Fruit fly (Drosophila melanogaster) whole organism, adult: ENCODE results near the gene Antp.

Experiments used
- CG11617 ChIP-seq: fragments of 200-800 bp; sonication (Bioruptor generic); optimal IDR thresholded peaks from 2 replicates; lab custom pipeline; 2017; ENCODE audit warnings: mild to moderate bottlenecking, missing biosample characterization, missing genetic modification reagents, missing genetic modification characterization
- CG14711 ChIP-seq: fragments of 200-800 bp; sonication (Bioruptor generic); optimal IDR thresholded peaks from 2 replicates; lab custom pipeline; 2018; ENCODE audit warnings: missing biosample characterization, mild to moderate bottlenecking, missing genetic modification characterization, moderate library complexity
- CG1620 ChIP-seq: fragments of 200-800 bp; sonication (Bioruptor generic); optimal IDR thresholded peaks from 2 replicates; lab custom pipeline; 2016; ENCODE audit warnings: missing biosample characterization, missing genetic modification characterization
- CG33017 ChIP-seq: fragments of 200-800 bp; sonication (Bioruptor generic); optimal IDR thresholded peaks from 2 replicates; lab custom pipeline; 2018; ENCODE audit warnings: missing biosample characterization, mild to moderate bottlenecking, missing genetic modification characterization, moderate library complexity
- CG5204 ChIP-seq: fragments of 200-800 bp; sonication (Bioruptor generic); optimal IDR thresholded peaks from 2 replicates; lab custom pipeline; 2016; ENCODE audit warnings: missing biosample characterization, missing genetic modification characterization
- CG7045 ChIP-seq: fragments of 200-800 bp; sonication (Bioruptor generic); optimal IDR thresholded peaks from 2 replicates; lab custom pipeline; 2017; ENCODE audit warnings: missing biosample characterization, mild to moderate bottlenecking, missing genetic modification characterization
- CG7101 ChIP-seq: fragments of 200-800 bp; sonication (Bioruptor generic); optimal IDR thresholded peaks from 2 replicates; lab custom pipeline; 2018; ENCODE audit warnings: missing biosample characterization, mild to moderate bottlenecking, missing genetic modification characterization, moderate library complexity
- Clk ChIP-seq: fragments of 200-800 bp; sonication (Bioruptor generic); optimal IDR thresholded peaks from 2 replicates; lab custom pipeline; 2017; ENCODE audit warnings: missing biosample characterization, missing genetic modification characterization
- Crg-1 ChIP-seq: fragments of 200-800 bp; sonication (Bioruptor generic); optimal IDR thresholded peaks from 2 replicates; lab custom pipeline; 2016; ENCODE audit warnings: missing biosample characterization, missing genetic modification characterization
- Hr96 ChIP-seq: fragments of 200-800 bp; sonication (Bioruptor generic); optimal IDR thresholded peaks from 2 replicates; lab custom pipeline; 2016; ENCODE audit warnings: missing biosample characterization, missing genetic modification characterization
- Mnt ChIP-seq: fragments of 200-800 bp; sonication (Bioruptor generic); optimal IDR thresholded peaks from 2 replicates; lab custom pipeline; 2016; ENCODE audit warnings: missing biosample characterization, mild to moderate bottlenecking, missing genetic modification characterization
- bab1 ChIP-seq: fragments of 200-800 bp; sonication (Bioruptor generic); optimal IDR thresholded peaks from 3 replicates; lab custom pipeline; 2019; ENCODE audit warnings: missing biosample characterization, mild to moderate bottlenecking, missing genetic modification characterization, moderate library complexity
- cic ChIP-seq: fragments of 200-800 bp; sonication (Bioruptor generic); optimal IDR thresholded peaks from 2 replicates; lab custom pipeline; 2017; ENCODE audit warnings: missing biosample characterization, mild to moderate bottlenecking, missing genetic modification characterization, moderate library complexity
- cnc ChIP-seq, 2 experiments: fragments of >200 bp; optimal IDR thresholded peaks; 2 replicates each; lab custom pipeline; 2017
- kay ChIP-seq: fragments of 200-800 bp; sonication (Bioruptor generic); peaks from one replicate; lab custom pipeline; 2016; ENCODE audit warnings: missing biosample characterization, missing genetic modification characterization, borderline replicate concordance
- ovo ChIP-seq: fragments of 200-800 bp; sonication (Bioruptor generic); optimal IDR thresholded peaks from 2 replicates; lab custom pipeline; 2016; ENCODE audit warnings: missing biosample characterization, missing genetic modification characterization
- pad ChIP-seq: fragments of 200-800 bp; sonication (Bioruptor generic); optimal IDR thresholded peaks from 3 replicates; lab custom pipeline; 2017; ENCODE audit warnings: missing biosample characterization, missing genetic modification characterization, mild to moderate bottlenecking, moderate library complexity, missing genetic modification reagents
- tj ChIP-seq: fragments of 200-800 bp; sonication (Bioruptor generic); optimal IDR thresholded peaks from 3 replicates; lab custom pipeline; 2017; ENCODE audit warnings: missing biosample characterization, mild to moderate bottlenecking, missing genetic modification characterization, moderate library complexity
- toe ChIP-seq: fragments of 200-800 bp; sonication (Bioruptor generic); optimal IDR thresholded peaks from 2 replicates; lab custom pipeline; 2016; ENCODE audit warnings: missing biosample characterization, missing genetic modification characterization

Gene Antp

dm6 chr3R:6948954-6949708 lies 49.9 kb downstream of the Antp start:
- TF ChIP-seq cnc (optimal IDR thresholded peaks at IDR 0.05; lab: Kevin White, UChicago) (no peak), bab1 (no peak), CG5204 (no peak), cic (GFP tag; lab: Kevin White, UChicago) (no peak), CG33017 (tag; lab: Kevin White, UChicago) (no peak)

dm6 chr3R:6945016-6945415 lies 54.0 kb downstream of the Antp start:
- TF ChIP-seq CG33017 (tag; lab: Kevin White, UChicago) (no peak), toe (no peak), CG7045 (GFP tag; lab: Kevin White, UChicago) (no peak), ovo (GFP tag; lab: Kevin White, UChicago) (no peak), Mnt (GFP tag; lab: Kevin White, UChicago) (no peak), kay (GFP tag; lab: Kevin White, UChicago) (no peak), CG14711 (tag; lab: Kevin White, UChicago) (no peak), CG7101 (no peak), Clk (GFP tag; lab: Kevin White, UChicago) (no peak), tj (GFP tag; lab: Kevin White, UChicago) (no peak), cnc (optimal IDR thresholded peaks at IDR 0.05; lab: Kevin White, UChicago) (no peak), CG5204 (no peak), Crg-1 (GFP tag; lab: Kevin White, UChicago) (no peak), pad (GFP tag; lab: Kevin White, UChicago) (no peak), CG11617 (GFP tag; lab: Kevin White, UChicago) (no peak)

dm6 chr3R:6939654-6940053 lies 59.4 kb downstream of the Antp start:
- TF ChIP-seq toe (no peak), Mnt (GFP tag; lab: Kevin White, UChicago) (no peak), tj (GFP tag; lab: Kevin White, UChicago) (no peak), CG7101 (no peak), CG5204 (no peak), CG14711 (tag; lab: Kevin White, UChicago) (no peak), pad (GFP tag; lab: Kevin White, UChicago) (no peak), bab1 (no peak), CG11617 (GFP tag; lab: Kevin White, UChicago) (no peak)

- TF ChIP-seq Hr96 (GFP tag; lab: Kevin White, UChicago) (no peak), Crg-1 (GFP tag; lab: Kevin White, UChicago) (no peak), pad (GFP tag; lab: Kevin White, UChicago) (no peak), tj (GFP tag; lab: Kevin White, UChicago) (no peak), CG33017 (tag; lab: Kevin White, UChicago) (no peak), CG1620 (GFP tag; lab: Kevin White, UChicago) (no peak), toe (no peak), Clk (GFP tag; lab: Kevin White, UChicago) (no peak), CG5204 (no peak), cnc (optimal IDR thresholded peaks at IDR 0.05; lab: Kevin White, UChicago) (no peak), CG14711 (tag; lab: Kevin White, UChicago) (no peak), CG11617 (GFP tag; lab: Kevin White, UChicago) (no peak)
Observed at dm6 chr3R:6937731-6938130, 61.3 kb downstream of the Antp start.

- TF ChIP-seq bab1 (no peak), cnc (optimal IDR thresholded peaks at IDR 0.05; lab: Kevin White, UChicago) (no peak), ovo (GFP tag; lab: Kevin White, UChicago) (no peak), Hr96 (GFP tag; lab: Kevin White, UChicago) (no peak), CG5204 (no peak), tj (GFP tag; lab: Kevin White, UChicago) (no peak), pad (GFP tag; lab: Kevin White, UChicago) (no peak), CG1620 (GFP tag; lab: Kevin White, UChicago) (no peak), Mnt (GFP tag; lab: Kevin White, UChicago) (no peak), toe (no peak), Crg-1 (GFP tag; lab: Kevin White, UChicago) (no peak)
Observed at dm6 chr3R:6935810-6936549, 63.0 kb downstream of the Antp start.

dm6 chr3R:6935208-6935607 lies 63.8 kb downstream of the Antp start:
- TF ChIP-seq Crg-1 (GFP tag; lab: Kevin White, UChicago) = no peak
- TF ChIP-seq Clk (GFP tag; lab: Kevin White, UChicago) = no peak
- no peak for TF ChIP-seq CG11617 (GFP tag; lab: Kevin White, UChicago)
- no peak for TF ChIP-seq Mnt (GFP tag; lab: Kevin White, UChicago)
- TF ChIP-seq kay (GFP tag; lab: Kevin White, UChicago) = no peak
